Fruit fly (Drosophila melanogaster): ENCODE results near the gene CG5863.
A peak's percentile ranks its signal among the peaks of the same experiment; 100 is the strongest.

Gene CG5863

dm6 chr3R:17410808-17411207 is at the start of gene CG5863:
Gene CG5863 (plus strand): TSS chr3R:17411108.
- TF ChIP-seq CTCF (optimal IDR thresholded peaks at IDR 0.05) (no peak), CG8478 (optimal IDR thresholded peaks at IDR 0.05) (no peak)

dm6 chr3R:17366023-17366422 is 44.9 kb upstream of the CG5863 start, which contains the start of gene beat-IIa:
Gene beat-IIa (minus strand): TSS chr3R:17366119.
- TF ChIP-seq CG8478 (optimal IDR thresholded peaks at IDR 0.05): no peak
- no peak for TF ChIP-seq CTCF (optimal IDR thresholded peaks at IDR 0.05)

- TF ChIP-seq CG8478 (optimal IDR thresholded peaks at IDR 0.05) (no peak), CTCF (optimal IDR thresholded peaks at IDR 0.05) (no peak)
These were observed 39.8 kb upstream of the CG5863 start for dm6 chr3R:17371094-17371493.

- TF ChIP-seq CG8478 (optimal IDR thresholded peaks at IDR 0.05) (no peak), CTCF (optimal IDR thresholded peaks at IDR 0.05) (no peak)
These were observed 33.4 kb upstream of the CG5863 start for dm6 chr3R:17377503-17377902.

- TF ChIP-seq CG8478 (optimal IDR thresholded peaks at IDR 0.05): no peak
- no peak for TF ChIP-seq CTCF (optimal IDR thresholded peaks at IDR 0.05)
These were observed 31.9 kb upstream of the CG5863 start for dm6 chr3R:17379051-17379450.

- TF ChIP-seq CTCF (optimal IDR thresholded peaks at IDR 0.05) (no peak), CG8478 (optimal IDR thresholded peaks at IDR 0.05) (no peak)
These were observed 31.2 kb upstream of the CG5863 start, which contains the start of gene lute for dm6 chr3R:17379742-17380141. Gene lute (plus strand): TSS chr3R:17379944.

- TF ChIP-seq CG8478 (optimal IDR thresholded peaks at IDR 0.05): no peak
- TF ChIP-seq CTCF (optimal IDR thresholded peaks at IDR 0.05): no peak
These were observed 29.0 kb upstream of the CG5863 start for dm6 chr3R:17381916-17382315.

- no peak for TF ChIP-seq CG8478 (optimal IDR thresholded peaks at IDR 0.05)
- TF ChIP-seq CTCF (optimal IDR thresholded peaks at IDR 0.05): peak in 1 of 2 experiments; percentile 12
These were observed 25.4 kb upstream of the CG5863 start for dm6 chr3R:17385329-17386019.

- no peak for TF ChIP-seq CG8478 (optimal IDR thresholded peaks at IDR 0.05)
- no peak for TF ChIP-seq CTCF (optimal IDR thresholded peaks at IDR 0.05)
These were observed 24.6 kb upstream of the CG5863 start for dm6 chr3R:17386168-17386819.

dm6 chr3R:17391313-17391845 is 19.5 kb upstream of the CG5863 start, which contains the start of the genes Brf and sds22:
Gene Brf (minus strand): TSS chr3R:17391337.
Gene sds22 (plus strand): TSS chr3R:17391594.
- no peak for TF ChIP-seq CTCF (optimal IDR thresholded peaks at IDR 0.05)

- TF ChIP-seq CTCF (optimal IDR thresholded peaks at IDR 0.05): no peak
- no peak for TF ChIP-seq CG8478 (optimal IDR thresholded peaks at IDR 0.05)
These were observed 16.4 kb upstream of the CG5863 start, which contains the start of gene CREG for dm6 chr3R:17394318-17395188. Gene CREG (minus strand): TSS chr3R:17394640.

dm6 chr3R:17400102-17400501 is 10.8 kb upstream of the CG5863 start:
- TF ChIP-seq CTCF (optimal IDR thresholded peaks at IDR 0.05) (no peak), CG8478 (optimal IDR thresholded peaks at IDR 0.05) (no peak)

dm6 chr3R:17400675-17401118 is 10.2 kb upstream of the CG5863 start:
- TF ChIP-seq CTCF (optimal IDR thresholded peaks at IDR 0.05) (no peak), CG8478 (optimal IDR thresholded peaks at IDR 0.05) (no peak)

- no peak for TF ChIP-seq CG8478 (optimal IDR thresholded peaks at IDR 0.05)
- peak; percentile 38 to 43 for TF ChIP-seq CTCF (optimal IDR thresholded peaks at IDR 0.05)
These were observed 9.6 kb upstream of the CG5863 start for dm6 chr3R:17401289-17401752.

dm6 chr3R:17402434-17402833 is 8.5 kb upstream of the CG5863 start, which contains the start of gene Sur-8:
Gene Sur-8 (minus strand): TSS chr3R:17402515.
- TF ChIP-seq CTCF (optimal IDR thresholded peaks at IDR 0.05) (peak; percentile 90 to 92), CG8478 (optimal IDR thresholded peaks at IDR 0.05) (no peak)

Data from S2 (cell line).